Fruit fly (Drosophila melanogaster): Measurements from ENCODE around the gene Mo25.

dm6 chr3L:16602736-16603144 lies 12.5 kb downstream of the Mo25 start, which contains the start of gene Arts:
- TF ChIP-seq CG8478 (optimal IDR thresholded peaks at IDR 0.05) (no peak), CTCF (optimal IDR thresholded peaks at IDR 0.05) (no peak)
